Worm (Caenorhabditis elegans) whole organism, young adult: Measurements from ENCODE around the gene str-52.

Experiments used
- B0019.2 ChIP-seq: fragments of 200-800 bp; sonication (Bioruptor generic); conservative IDR thresholded peaks from 2 replicates; pipeline ENCODE4 v1.3.6; 2022; ENCODE audit warnings: missing genetic modification reagents, missing genetic modification characterization, missing compliant biosample characterization
- C06A6.2 ChIP-seq: fragments of 200-800 bp; sonication (Bioruptor generic); conservative IDR thresholded peaks from 2 replicates; pipeline ENCODE4 v1.3.6; 2022; ENCODE audit warnings: missing genetic modification characterization, missing compliant biosample characterization
- F37B4.10 ChIP-seq: fragments of 200-800 bp; sonication (Bioruptor generic); IDR thresholded peaks from 2 replicates; pipeline ENCODE4 v1.3.6; 2022; ENCODE audit warnings: missing genetic modification characterization, missing compliant biosample characterization
- F52B5.7 ChIP-seq: sonication (generic microtip); optimal IDR thresholded peaks from 2 replicates; lab custom pipeline; 2016; ENCODE audit warnings: mild to moderate bottlenecking, missing genetic modification characterization, missing compliant biosample characterization
- T26A5.8 ChIP-seq: sonication (generic microtip); optimal IDR thresholded peaks from 2 replicates; lab custom pipeline; 2016; ENCODE audit warnings: missing genetic modification characterization, missing compliant biosample characterization
- Y53G8AR.9 ChIP-seq: fragments of 200-800 bp; sonication (Bioruptor generic); conservative IDR thresholded peaks from 2 replicates; pipeline ENCODE4 v1.3.6; 2022; ENCODE audit warnings: missing genetic modification reagents, missing genetic modification characterization, missing compliant biosample characterization
- Y79H2A.3 ChIP-seq: fragments of 200-800 bp; sonication (Bioruptor generic); conservative IDR thresholded peaks from 2 replicates; pipeline ENCODE4 v1.3.6; 2022; ENCODE audit warnings: missing genetic modification reagents, missing genetic modification characterization, missing compliant biosample characterization
- Y95B8A.8 ChIP-seq: fragments of 200-800 bp; sonication (Bioruptor generic); IDR thresholded peaks from 2 replicates; pipeline ENCODE4 v1.3.6; 2022; ENCODE audit warnings: missing genetic modification reagents, missing genetic modification characterization, missing compliant biosample characterization
- akir-1 ChIP-seq: fragments of 200-800 bp; sonication (Bioruptor generic); optimal IDR thresholded peaks from 2 replicates; lab custom pipeline; 2018; ENCODE audit warnings: mild to moderate bottlenecking, missing genetic modification characterization, moderate library complexity, missing compliant biosample characterization
- athp-1 ChIP-seq: sonication (generic microtip); optimal IDR thresholded peaks from 2 replicates; lab custom pipeline; 2017; ENCODE audit warnings: mild to moderate bottlenecking, missing genetic modification characterization, missing compliant biosample characterization
- bed-1 ChIP-seq: fragments of 200-800 bp; sonication (Bioruptor generic); IDR thresholded peaks from 2 replicates; pipeline ENCODE4 v1.3.6; 2022; ENCODE audit warnings: missing genetic modification reagents, missing genetic modification characterization, missing compliant biosample characterization
- ccch-3 ChIP-seq: fragments of 200-800 bp; sonication (Bioruptor generic); optimal IDR thresholded peaks from 2 replicates; lab custom pipeline; 2018; ENCODE audit warnings: mild to moderate bottlenecking, missing genetic modification characterization, missing compliant biosample characterization
- cebp-1 ChIP-seq, 2 experiments: fragments of 200-800 bp in 1 of 2; sonication (Bioruptor generic) in 1 of 2; sonication (generic microtip) in 1 of 2; IDR thresholded peaks in 1 of 2; optimal IDR thresholded peaks in 1 of 2; 2 replicates each; pipeline versions ENCODE4 v1.3.6 to Lab custom; 2017 to 2022; ENCODE audit warnings: missing compliant biosample characterization in 2 of 2, missing genetic modification characterization in 2 of 2, mild to moderate bottlenecking in 1 of 2, missing genetic modification reagents in 1 of 2, moderate library complexity in 1 of 2
- ceh-100 ChIP-seq: fragments of 200-800 bp; sonication (Bioruptor generic); IDR thresholded peaks from 2 replicates; pipeline ENCODE4 v1.3.6; 2022; ENCODE audit warnings: missing genetic modification reagents, missing genetic modification characterization, missing compliant biosample characterization
- ceh-40 ChIP-seq: fragments of 200-800 bp; sonication (Bioruptor generic); IDR thresholded peaks from 2 replicates; pipeline ENCODE4 v1.3.6; 2022; ENCODE audit warnings: missing genetic modification characterization, missing compliant biosample characterization
- ceh-91 ChIP-seq: fragments of 200-800 bp; sonication (Bioruptor generic); IDR thresholded peaks from 2 replicates; pipeline ENCODE4 v1.3.6; 2022; ENCODE audit warnings: missing genetic modification reagents, missing genetic modification characterization, missing compliant biosample characterization
- dox-1 ChIP-seq: fragments of 200-800 bp; sonication (Bioruptor generic); IDR thresholded peaks from 2 replicates; pipeline ENCODE4 v1.3.6; 2022; ENCODE audit warnings: missing genetic modification reagents, missing genetic modification characterization, missing compliant biosample characterization
- efl-1 ChIP-seq: fragments of 150-350 bp; optimal IDR thresholded peaks from 2 replicates; lab custom pipeline; 2014; ENCODE audit warnings: missing biosample characterization, missing genetic modification reagents, missing genetic modification characterization
- egl-44 ChIP-seq: fragments of 200-800 bp; sonication (Bioruptor generic); IDR thresholded peaks from 2 replicates; pipeline ENCODE4 v1.3.6; 2022; ENCODE audit warnings: missing genetic modification reagents, missing genetic modification characterization, missing compliant biosample characterization
- ets-4 ChIP-seq: fragments of 200-800 bp; sonication (Bioruptor generic); optimal IDR thresholded peaks from 2 replicates; lab custom pipeline; 2018; ENCODE audit warnings: mild to moderate bottlenecking, missing genetic modification characterization, missing compliant biosample characterization
- him-1 ChIP-seq: sonication (generic microtip); optimal IDR thresholded peaks from 2 replicates; lab custom pipeline; 2016; ENCODE audit warnings: missing genotype, missing genetic modification reagents, missing genetic modification characterization, missing compliant biosample characterization
- hlh-12 ChIP-seq: sonication (generic microtip); optimal IDR thresholded peaks from 2 replicates; lab custom pipeline; 2016; ENCODE audit warnings: missing genetic modification characterization, missing compliant biosample characterization
- hmg-20 ChIP-seq: fragments of 200-800 bp; sonication (Bioruptor generic); IDR thresholded peaks from 2 replicates; pipeline ENCODE4 v1.3.6; 2022; ENCODE audit warnings: missing genetic modification reagents, missing genetic modification characterization, missing compliant biosample characterization
- hrde-1 ChIP-seq: sonication (generic microtip); optimal IDR thresholded peaks from 2 replicates; lab custom pipeline; 2016; ENCODE audit warnings: missing genetic modification characterization, mild to moderate bottlenecking, missing compliant biosample characterization, moderate library complexity, missing genotype, missing genetic modification reagents, borderline replicate concordance
- lag-1 ChIP-seq: fragments of 200-800 bp; sonication (Bioruptor generic); IDR thresholded peaks from 2 replicates; pipeline ENCODE4 v1.3.6; 2022; ENCODE audit warnings: missing genetic modification reagents, missing genetic modification characterization, missing compliant biosample characterization
- let-526 ChIP-seq: fragments of 200-800 bp; sonication (Bioruptor generic); IDR thresholded peaks from 2 replicates; pipeline ENCODE4 v1.3.6; 2022; ENCODE audit warnings: missing genetic modification reagents, missing genetic modification characterization, missing compliant biosample characterization
- lir-1 ChIP-seq: fragments of 200-800 bp; sonication (Bioruptor generic); conservative IDR thresholded peaks from 2 replicates; pipeline ENCODE4 v1.3.6; 2022; ENCODE audit warnings: missing genetic modification reagents, missing genetic modification characterization, missing compliant biosample characterization
- lsl-1 ChIP-seq: fragments of 200-800 bp; sonication (Bioruptor generic); optimal IDR thresholded peaks from 2 replicates; lab custom pipeline; 2018; ENCODE audit warnings: mild to moderate bottlenecking, missing genetic modification characterization, moderate library complexity, missing compliant biosample characterization
- lsy-27 ChIP-seq: sonication (generic microtip); optimal IDR thresholded peaks from 2 replicates; lab custom pipeline; 2017; ENCODE audit warnings: missing genetic modification characterization, mild to moderate bottlenecking, missing compliant biosample characterization, antibody characterized with exemption, missing genotype, borderline replicate concordance; ENCODE audit not compliant: insufficient read depth
- madf-8 ChIP-seq: fragments of 200-800 bp; sonication (Bioruptor generic); conservative IDR thresholded peaks from 2 replicates; pipeline ENCODE4 v1.3.6; 2022; ENCODE audit warnings: missing genetic modification reagents, missing genetic modification characterization, missing compliant biosample characterization
- mel-28 ChIP-seq: sonication (generic microtip); optimal IDR thresholded peaks from 2 replicates; lab custom pipeline; 2016; ENCODE audit warnings: borderline replicate concordance, mild to moderate bottlenecking, missing genetic modification characterization, missing compliant biosample characterization
- nfya-2 ChIP-seq: fragments of 200-800 bp; sonication (Bioruptor generic); IDR thresholded peaks from 2 replicates; pipeline ENCODE4 v1.3.6; 2022; ENCODE audit warnings: missing genetic modification reagents, missing genetic modification characterization, missing compliant biosample characterization
- nhr-27 ChIP-seq: fragments of 200-800 bp; sonication (Bioruptor generic); optimal IDR thresholded peaks from 2 replicates; lab custom pipeline; 2018; ENCODE audit warnings: mild to moderate bottlenecking, missing genetic modification characterization, moderate library complexity, missing compliant biosample characterization
- pbrm-1 ChIP-seq: fragments of 200-800 bp; sonication (Bioruptor generic); IDR thresholded peaks from 2 replicates; pipeline ENCODE4 v1.3.6; 2022; ENCODE audit warnings: missing genetic modification reagents, missing genetic modification characterization, missing compliant biosample characterization
- rpc-1 ChIP-seq, 2 experiments: fragments of 150-350 bp in 1 of 2; sonication (generic microtip) in 1 of 2; optimal IDR thresholded peaks; 2 replicates each; lab custom pipeline; 2014 to 2018; ENCODE audit warnings: missing biosample characterization in 1 of 2, missing genetic modification characterization in 1 of 2, missing genetic modification reagents in 1 of 2, missing genotype in 1 of 2
- snpc-1.3 ChIP-seq: sonication (generic microtip); optimal IDR thresholded peaks from 2 replicates; lab custom pipeline; 2017; ENCODE audit warnings: missing genetic modification characterization, mild to moderate bottlenecking, missing compliant biosample characterization, antibody characterized with exemption, moderate library complexity, missing genotype, missing genetic modification reagents; ENCODE audit not compliant: insufficient read depth
- sptf-2 ChIP-seq: fragments of 200-800 bp; sonication (Bioruptor generic); optimal IDR thresholded peaks from 2 replicates; lab custom pipeline; 2018; ENCODE audit warnings: mild to moderate bottlenecking, missing genetic modification characterization, missing compliant biosample characterization
- zfh-2 ChIP-seq: fragments of 200-800 bp; sonication (Bioruptor generic); conservative IDR thresholded peaks from 2 replicates; pipeline ENCODE4 v1.3.6; 2022; ENCODE audit warnings: missing genetic modification reagents, missing genetic modification characterization, missing compliant biosample characterization

Gene str-52

DNA sequence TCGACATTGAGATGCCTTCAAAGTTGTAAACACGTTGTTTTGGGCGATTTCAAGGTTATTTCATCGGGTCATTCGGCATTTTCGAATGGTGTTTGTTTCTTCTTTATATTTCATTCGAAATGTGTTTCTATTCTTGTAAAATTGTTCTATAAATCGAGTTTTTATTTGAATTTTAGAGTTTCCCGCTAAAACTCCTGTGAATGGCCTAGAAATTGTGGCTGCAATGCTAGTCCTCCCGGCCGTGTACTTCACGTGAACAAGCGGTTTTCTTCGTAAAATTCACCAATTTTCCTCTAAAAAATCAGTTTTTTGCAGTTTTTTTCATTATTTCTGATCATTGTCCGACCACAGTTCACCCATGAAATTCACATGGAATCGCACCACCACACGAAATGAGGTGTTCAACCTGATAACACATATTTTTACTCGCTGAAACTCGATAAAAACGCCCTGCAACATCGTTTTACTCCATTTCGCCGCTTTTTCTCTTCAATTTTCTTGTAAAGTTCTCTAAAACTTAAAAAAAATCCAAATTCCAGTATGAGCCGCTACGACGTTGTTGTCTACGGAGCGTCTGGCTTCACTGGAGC lies 18.9 kb downstream of the str-52 start, which contains the start of gene ldp-1 (continued):
- TF ChIP-seq hlh-12 (tag; lab: Kevin White, UChicago) (no peak), pbrm-1 (GFP tag; lab: Robert Waterston, UW) (0 out of 2 replicates have a peak, but pooled peaks have one; percentile 32), ceh-40 (GFP tag; lab: Robert Waterston, UW) (no peak), F37B4.10 (GFP tag; lab: Robert Waterston, UW) (no peak), lag-1 (no peak), zfh-2 (GFP tag; lab: Robert Waterston, UW) (no peak), dox-1 (GFP tag; lab: Robert Waterston, UW) (peak; percentile 43; the same call in 1 of the 2 replicates), lsy-27 (tag; lab: Kevin White, UChicago) (no peak), nfya-2 (GFP tag; lab: Robert Waterston, UW) (no peak), ceh-91 (peak; percentile 45; the same call in 1 of the 2 replicates), bed-1 (GFP tag; lab: Robert Waterston, UW) (0 out of 2 replicates have a peak, but pooled peaks have one; percentile 32), Y95B8A.8 (GFP tag; lab: Robert Waterston, UW) (no peak), let-526 (no peak), rpc-1 (optimal IDR thresholded peaks at IDR 0.05; lab: Kevin White, UChicago) (no peak), rpc-1 (tag; optimal IDR thresholded peaks at IDR 0.05; lab: Kevin White, UChicago) (no peak), egl-44 (GFP tag; lab: Robert Waterston, UW) (no peak), C06A6.2 (GFP tag; lab: Robert Waterston, UW) (no peak), Y79H2A.3 (GFP tag; lab: Robert Waterston, UW) (no peak), sptf-2 (no peak), T26A5.8 (tag; lab: Kevin White, UChicago) (no peak), ets-4 (GFP tag; lab: Kevin White, UChicago) (no peak), B0019.2 (no peak), lsl-1 (GFP tag; lab: Kevin White, UChicago) (peak; percentile 7), cebp-1 (GFP tag; IDR thresholded peaks at IDR 0.05; lab: Robert Waterston, UW) (no peak), cebp-1 (tag; optimal IDR thresholded peaks at IDR 0.05; lab: Kevin White, UChicago) (peak; percentile 24), madf-8 (GFP tag; lab: Robert Waterston, UW) (peak; percentile 16; the same call in 1 of the 2 replicates), akir-1 (GFP tag; lab: Kevin White, UChicago) (no peak), snpc-1.3 (tag; lab: Kevin White, UChicago) (no peak), him-1 (no peak), F52B5.7 (tag; lab: Kevin White, UChicago) (no peak), nhr-27 (tag; lab: Kevin White, UChicago) (no peak), hmg-20 (GFP tag; lab: Robert Waterston, UW) (no peak), lir-1 (GFP tag; lab: Robert Waterston, UW) (peak; percentile 50; the same call in 1 of the 2 replicates), ccch-3 (GFP tag; lab: Kevin White, UChicago) (no peak), Y53G8AR.9 (GFP tag; lab: Robert Waterston, UW) (no peak), ceh-100 (GFP tag; lab: Robert Waterston, UW) (no peak), athp-1 (no peak), hrde-1 (tag; lab: Kevin White, UChicago) (no peak)

ce11 chrV:2126554-2126953 lies 19.4 kb downstream of the str-52 start:
- TF ChIP-seq mel-28 (tag; lab: Kevin White, UChicago) (no peak), efl-1 (GFP tag; lab: Kevin White, UChicago) (peak; percentile 25), madf-8 (GFP tag; lab: Robert Waterston, UW) (peak; percentile 34)
